Fruit fly (Drosophila melanogaster): ENCODE data around the gene CG18766.

The CG18766 gene

dm6 chr3R:27274533-27275447 lies 29.7 kb upstream of the CG18766 start, which contains the start of gene CG5938:
Gene CG5938 (plus strand): TSS chr3R:27274794.
- TF ChIP-seq psq (optimal IDR thresholded peaks at IDR 0.05) (no peak), Dll (optimal IDR thresholded peaks at IDR 0.05) (no peak), usp (GFP tag; optimal IDR thresholded peaks at IDR 0.05) (no peak), CG8478 (optimal IDR thresholded peaks at IDR 0.05) (no peak), EcR (GFP tag; optimal IDR thresholded peaks at IDR 0.05) (no peak), pan (optimal IDR thresholded peaks at IDR 0.05) (no peak)

- TF ChIP-seq CG8478 (optimal IDR thresholded peaks at IDR 0.05) (no peak), usp (GFP tag; optimal IDR thresholded peaks at IDR 0.05) (no peak), psq (optimal IDR thresholded peaks at IDR 0.05) (no peak), pan (optimal IDR thresholded peaks at IDR 0.05) (no peak), EcR (GFP tag; optimal IDR thresholded peaks at IDR 0.05) (no peak), Dll (optimal IDR thresholded peaks at IDR 0.05) (no peak)
Measured at dm6 chr3R:27273118-27274062, 28.3 kb upstream of the CG18766 start, which contains the start of gene CG5934. Gene CG5934 (plus strand): TSS chr3R:27273705.

- TF ChIP-seq psq (optimal IDR thresholded peaks at IDR 0.05) (no peak), pan (optimal IDR thresholded peaks at IDR 0.05) (no peak), usp (GFP tag; optimal IDR thresholded peaks at IDR 0.05) (no peak), EcR (GFP tag; optimal IDR thresholded peaks at IDR 0.05) (no peak), CG8478 (optimal IDR thresholded peaks at IDR 0.05) (no peak), Dll (optimal IDR thresholded peaks at IDR 0.05) (no peak)
Measured at dm6 chr3R:27272233-27272632, 27.2 kb upstream of the CG18766 start.

- TF ChIP-seq EcR (GFP tag; optimal IDR thresholded peaks at IDR 0.05): no peak
- TF ChIP-seq psq (optimal IDR thresholded peaks at IDR 0.05): no peak
- no peak for TF ChIP-seq pan (optimal IDR thresholded peaks at IDR 0.05)
- TF ChIP-seq Dll (optimal IDR thresholded peaks at IDR 0.05): no peak
- TF ChIP-seq usp (GFP tag; optimal IDR thresholded peaks at IDR 0.05): no peak
- no peak for TF ChIP-seq CG8478 (optimal IDR thresholded peaks at IDR 0.05)
Measured at dm6 chr3R:27270379-27271266, 25.6 kb upstream of the CG18766 start.

dm6 chr3R:27265330-27265729 lies 20.3 kb upstream of the CG18766 start, which contains the start of the genes CG14262 and CG14260:
Gene CG14262 (minus strand): TSS chr3R:27265430.
Gene CG14260 (plus strand): TSS chr3R:27265457.
- TF ChIP-seq usp (GFP tag; optimal IDR thresholded peaks at IDR 0.05) (no peak), psq (optimal IDR thresholded peaks at IDR 0.05) (no peak), CG8478 (optimal IDR thresholded peaks at IDR 0.05) (no peak), pan (optimal IDR thresholded peaks at IDR 0.05) (no peak), EcR (GFP tag; optimal IDR thresholded peaks at IDR 0.05) (no peak), Dll (optimal IDR thresholded peaks at IDR 0.05) (no peak)

dm6 chr3R:27263434-27264215 lies 18.6 kb upstream of the CG18766 start, which contains the start of gene woc:
Gene woc (minus strand): TSS chr3R:27264055.
- TF ChIP-seq pan (optimal IDR thresholded peaks at IDR 0.05): no peak
- peak; percentile 6 for TF ChIP-seq Dll (optimal IDR thresholded peaks at IDR 0.05)

- TF ChIP-seq Dll (optimal IDR thresholded peaks at IDR 0.05) (no peak), psq (optimal IDR thresholded peaks at IDR 0.05) (no peak), EcR (GFP tag; optimal IDR thresholded peaks at IDR 0.05) (no peak), usp (GFP tag; optimal IDR thresholded peaks at IDR 0.05) (no peak)
Measured at dm6 chr3R:27253921-27254376, 8.9 kb upstream of the CG18766 start.

- no peak for TF ChIP-seq Dll (optimal IDR thresholded peaks at IDR 0.05)
- TF ChIP-seq EcR (GFP tag; optimal IDR thresholded peaks at IDR 0.05): no peak
- no peak for TF ChIP-seq usp (GFP tag; optimal IDR thresholded peaks at IDR 0.05)
- TF ChIP-seq pan (optimal IDR thresholded peaks at IDR 0.05): no peak
- TF ChIP-seq psq (optimal IDR thresholded peaks at IDR 0.05): no peak
- TF ChIP-seq CG8478 (optimal IDR thresholded peaks at IDR 0.05): no peak
Measured at dm6 chr3R:27253136-27253920, 8.3 kb upstream of the CG18766 start, which contains the start of gene pll. Gene pll (minus strand): TSS chr3R:27253182.

- no peak for TF ChIP-seq CG8478 (optimal IDR thresholded peaks at IDR 0.05)
- TF ChIP-seq psq (optimal IDR thresholded peaks at IDR 0.05): no peak
- TF ChIP-seq pan (optimal IDR thresholded peaks at IDR 0.05): no peak
- no peak for TF ChIP-seq Dll (optimal IDR thresholded peaks at IDR 0.05)
- no peak for TF ChIP-seq usp (GFP tag; optimal IDR thresholded peaks at IDR 0.05)
- no peak for TF ChIP-seq EcR (GFP tag; optimal IDR thresholded peaks at IDR 0.05)
Measured at dm6 chr3R:27250907-27251306, 5.9 kb upstream of the CG18766 start, which contains the start of the genes TTLL6B and TfIIA-L. Gene TTLL6B (minus strand): TSS chr3R:27251007. Gene TfIIA-L (plus strand): TSS chr3R:27251112.

Measured in whole organism.